Worm (Caenorhabditis elegans): ENCODE measurements around the gene nhr-230.
A peak's percentile ranks its signal among the peaks of the same experiment; 100 is the strongest.
"Not testable (repeated sequence)": the region's sequence is repeated elsewhere in the genome, so short reads cannot be mapped to it uniquely, and the experiment has no call there.

Gene nhr-230

ce11 chrV:18870955-18871354 lies 24.4 kb downstream of the nhr-230 start:
- peak; percentile 58 for TF ChIP-seq nhr-77 (tag; optimal IDR thresholded peaks at IDR 0.05)
- TF ChIP-seq jun-1 (tag; optimal IDR thresholded peaks at IDR 0.05) = no peak
- no peak for TF ChIP-seq hlh-30 (tag; optimal IDR thresholded peaks at IDR 0.05; ENCODE audit: insufficient read depth)
- peak; percentile 6 for TF ChIP-seq hlh-11 (tag; optimal IDR thresholded peaks at IDR 0.05)
- no peak for TF ChIP-seq cey-2 (tag; optimal IDR thresholded peaks at IDR 0.05; ENCODE audit: borderline replicate concordance, insufficient read depth)
- TF ChIP-seq aha-1 (tag) = peak; percentile 20
- TF ChIP-seq gei-8 (GFP tag; optimal IDR thresholded peaks at IDR 0.05) = no peak
- no peak for TF ChIP-seq nhr-237 (tag; optimal IDR thresholded peaks at IDR 0.05)
- TF ChIP-seq zfp-2 (tag; optimal IDR thresholded peaks at IDR 0.05) = no peak
- TF ChIP-seq lir-3 (tag; optimal IDR thresholded peaks at IDR 0.05) = no peak
- TF ChIP-seq lin-39 (tag; optimal IDR thresholded peaks at IDR 0.05) = no peak
- no peak for TF ChIP-seq zfp-3 (GFP tag; conservative IDR thresholded peaks at IDR 0.05)
- peak; percentile 68 for TF ChIP-seq nhr-28 (tag; optimal IDR thresholded peaks at IDR 0.05)
- peak; percentile 69 for TF ChIP-seq dve-1 (tag; optimal IDR thresholded peaks at IDR 0.05; ENCODE audit: insufficient read depth)
- peak; percentile 20 for TF ChIP-seq nhr-48 (tag; optimal IDR thresholded peaks at IDR 0.05)
- TF ChIP-seq Y75B8A.6 (GFP tag; IDR thresholded peaks at IDR 0.05) = no peak
- no peak for TF ChIP-seq ceh-32 (tag; optimal IDR thresholded peaks at IDR 0.05; ENCODE audit: poor library complexity)
- peak; percentile 84 for TF ChIP-seq dmd-6 (GFP tag; IDR thresholded peaks at IDR 0.05)
- no peak for TF ChIP-seq T26A8.4 (GFP tag; IDR thresholded peaks at IDR 0.05)
- no peak for TF ChIP-seq fkh-10 (GFP tag; optimal IDR thresholded peaks at IDR 0.05)
- no peak for TF ChIP-seq daf-19 (GFP tag; conservative IDR thresholded peaks at IDR 0.05)
- TF ChIP-seq pqm-1 (tag; optimal IDR thresholded peaks at IDR 0.05) = peak; percentile 92
- no peak for TF ChIP-seq mdl-1 (tag; optimal IDR thresholded peaks at IDR 0.05)
- TF ChIP-seq hif-1 (tag; optimal IDR thresholded peaks at IDR 0.05) = no peak
- no peak for TF ChIP-seq ceh-28 (tag; optimal IDR thresholded peaks at IDR 0.05)

ce11 chrV:18873833-18874232 lies 27.3 kb downstream of the nhr-230 start, which contains the start of gene ceh-51:
Gene ceh-51 (plus strand): TSS chrV:18874133.
- TF ChIP-seq duxl-1 (tag; optimal IDR thresholded peaks at IDR 0.05; ENCODE audit: poor library complexity) = no peak
- TF ChIP-seq lsy-2 (tag; optimal IDR thresholded peaks at IDR 0.05) = no peak
- no peak for TF ChIP-seq cey-2 (tag; optimal IDR thresholded peaks at IDR 0.05; ENCODE audit: borderline replicate concordance, insufficient read depth)
- TF ChIP-seq rbr-2 (tag; optimal IDR thresholded peaks at IDR 0.05) = no peak

- 0 out of 2 replicates have a peak, but pooled peaks have one; percentile 45 for TF ChIP-seq zfp-3 (GFP tag; conservative IDR thresholded peaks at IDR 0.05)
- TF ChIP-seq lin-38 (GFP tag; IDR thresholded peaks at IDR 0.05) = peak; percentile 33; the same call in 1 of the 2 replicates
- TF ChIP-seq egl-43 (GFP tag; IDR thresholded peaks at IDR 0.05) = 0 out of 2 replicates have a peak, but pooled peaks have one; percentile 48
- TF ChIP-seq Y48G9A.11 (GFP tag; IDR thresholded peaks at IDR 0.05) = peak; percentile 45; the same call in 1 of the 2 replicates
- TF ChIP-seq dmd-8 (GFP tag; IDR thresholded peaks at IDR 0.05) = 0 out of 2 replicates have a peak, but pooled peaks have one; percentile 16
- 0 out of 2 replicates have a peak, but pooled peaks have one; percentile 27 for TF ChIP-seq lim-7 (GFP tag; IDR thresholded peaks at IDR 0.05)
- TF ChIP-seq D1046.2 (GFP tag; IDR thresholded peaks at IDR 0.05) = peak; percentile 43; the same call in 1 of the 2 replicates
- 0 out of 2 replicates have a peak, but pooled peaks have one; percentile 6 for TF ChIP-seq ctbp-1 (GFP tag; IDR thresholded peaks at IDR 0.05)
- TF ChIP-seq F26F4.8 (GFP tag; conservative IDR thresholded peaks at IDR 0.05) = peak; percentile 58; the same call in 1 of the 2 replicates
- TF ChIP-seq snpc-1.2 (GFP tag; IDR thresholded peaks at IDR 0.05) = 0 out of 2 replicates have a peak, but pooled peaks have one; percentile 6
- TF ChIP-seq madf-5 (GFP tag; IDR thresholded peaks at IDR 0.05) = 0 out of 4 replicates have a peak, but pooled peaks of 1 of the 2 experiments have one; percentile 45
- TF ChIP-seq pha-4 (GFP tag; IDR thresholded peaks at IDR 0.05) = peak; percentile 45; the same call in 1 of the 2 replicates
- not testable (repeated sequence) for TF ChIP-seq pha-4 (tag; optimal IDR thresholded peaks at IDR 0.05)
These were observed 36.4 kb downstream of the nhr-230 start for ce11 chrV:18882990-18883389.

Measured in whole organism, L4 larva.